Fruit fly (Drosophila melanogaster) whole organism, embryonic: ENCODE results near the gene SelG.

ENCODE experiments used
- Aef1 ChIP-seq: fragments of 200-800 bp; sonication (Bioruptor generic); IDR thresholded peaks from 3 replicates; pipeline ENCODE4 v1.3.6; 2022; ENCODE audit warnings: missing biosample characterization, missing genetic modification characterization
- CG1233 ChIP-seq: fragments of 200-800 bp; sonication (Bioruptor generic); optimal IDR thresholded peaks from 4 replicates; lab custom pipeline; 2018; ENCODE audit warnings: missing biosample characterization, mild to moderate bottlenecking, missing genetic modification characterization
- CG17612 ChIP-seq: fragments of 200-800 bp; sonication (Bioruptor generic); IDR thresholded peaks from 2 replicates; pipeline ENCODE4 v1.3.6; 2022; ENCODE audit warnings: missing biosample characterization, missing genetic modification characterization
- CG32532 ChIP-seq: fragments of 200-800 bp; sonication (Bioruptor generic); IDR thresholded peaks from 2 replicates; pipeline ENCODE4 v1.3.6; 2022; ENCODE audit warnings: missing biosample characterization, missing genetic modification characterization
- E2f2 ChIP-seq: fragments of 200-800 bp; sonication (Bioruptor generic); IDR thresholded peaks from 2 replicates; pipeline ENCODE4 v1.3.6; 2022; ENCODE audit warnings: missing biosample characterization, missing genetic modification characterization
- Elba2 ChIP-seq: fragments of 200-800 bp; sonication (Bioruptor generic); optimal IDR thresholded peaks from 3 replicates; lab custom pipeline; 2016; ENCODE audit warnings: missing biosample characterization, missing genetic modification characterization
- Hmr ChIP-seq: fragments of 200-800 bp; sonication (Bioruptor generic); optimal IDR thresholded peaks from 3 replicates; lab custom pipeline; 2017; ENCODE audit warnings: mild to moderate bottlenecking, missing biosample characterization, missing genetic modification reagents, missing genetic modification characterization
- Hr51 ChIP-seq, 2 experiments: fragments of 200-800 bp; sonication (Bioruptor generic); optimal IDR thresholded peaks; 2 replicates in 1 of 2; 3 replicates in 1 of 2; lab custom pipeline; 2016 to 2018; ENCODE audit warnings: missing biosample characterization in 2 of 2, missing genetic modification characterization in 2 of 2, mild to moderate bottlenecking in 1 of 2, moderate library complexity in 1 of 2
- Meics ChIP-seq: fragments of 200-800 bp; sonication (Bioruptor generic); optimal IDR thresholded peaks from 2 replicates; lab custom pipeline; 2017; ENCODE audit warnings: missing biosample characterization, mild to moderate bottlenecking, missing genetic modification characterization
- Oaz ChIP-seq: fragments of 200-800 bp; sonication (Bioruptor generic); IDR thresholded peaks from 2 replicates; pipeline ENCODE4 v1.3.6; 2022; ENCODE audit warnings: missing biosample characterization, missing genetic modification characterization
- Poxn ChIP-seq: fragments of 200-800 bp; sonication (Bioruptor generic); IDR thresholded peaks from 2 replicates; pipeline ENCODE4 v1.3.6; 2022; ENCODE audit warnings: missing biosample characterization, missing genetic modification characterization
- Six4 ChIP-seq: fragments of 200-800 bp; sonication (Bioruptor generic); optimal IDR thresholded peaks from 2 replicates; lab custom pipeline; 2016; ENCODE audit warnings: missing biosample characterization, missing genetic modification characterization
- nmo ChIP-seq: fragments of 200-800 bp; sonication (Bioruptor generic); optimal IDR thresholded peaks from 2 replicates; lab custom pipeline; 2018; ENCODE audit warnings: missing biosample characterization, mild to moderate bottlenecking, missing genetic modification characterization, moderate library complexity
- wdn ChIP-seq: fragments of 200-800 bp; sonication (Bioruptor generic); IDR thresholded peaks from 2 replicates; pipeline ENCODE4 v1.3.6; 2022; ENCODE audit warnings: missing biosample characterization, missing genetic modification characterization

DNA sequence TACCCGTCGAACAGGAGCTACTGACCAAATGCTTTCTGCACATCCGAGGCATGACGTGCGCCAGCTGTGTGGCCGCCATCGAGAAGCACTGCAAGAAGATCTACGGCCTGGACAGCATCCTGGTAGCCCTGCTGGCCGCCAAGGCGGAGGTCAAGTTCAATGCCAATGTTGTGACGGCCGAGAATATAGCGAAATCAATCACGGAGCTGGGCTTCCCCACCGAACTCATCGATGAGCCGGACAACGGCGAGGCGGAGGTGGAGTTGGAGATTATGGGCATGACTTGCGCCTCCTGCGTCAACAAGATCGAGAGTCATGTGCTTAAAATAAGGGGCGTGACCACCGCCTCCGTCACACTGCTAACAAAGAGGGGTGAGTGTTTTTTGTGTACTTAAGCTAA, 31.1 kb upstream of the SelG start:
- TF ChIP-seq Oaz (no peak), Poxn (GFP tag; lab: Robert Waterston, UW) (no peak), Hr51 (GFP tag; optimal IDR thresholded peaks at IDR 0.05; lab: Kevin White, UChicago) (no peak), Meics (GFP tag; lab: Kevin White, UChicago) (no peak), CG17612 (no peak), E2f2 (GFP tag; lab: Robert Waterston, UW) (no peak), wdn (GFP tag; lab: Robert Waterston, UW) (no peak), CG32532 (GFP tag; lab: Robert Waterston, UW) (no peak), CG1233 (GFP tag; lab: Kevin White, UChicago) (no peak), Hmr (GFP tag; lab: Kevin White, UChicago) (no peak), nmo (GFP tag; lab: Kevin White, UChicago) (no peak), Elba2 (GFP tag; lab: Kevin White, UChicago) (no peak), Aef1 (GFP tag; lab: Robert Waterston, UW) (no peak), Six4 (GFP tag; lab: Kevin White, UChicago) (no peak)
